Worm (Caenorhabditis elegans): ENCODE results near the gene C02B8.7.

DNA sequence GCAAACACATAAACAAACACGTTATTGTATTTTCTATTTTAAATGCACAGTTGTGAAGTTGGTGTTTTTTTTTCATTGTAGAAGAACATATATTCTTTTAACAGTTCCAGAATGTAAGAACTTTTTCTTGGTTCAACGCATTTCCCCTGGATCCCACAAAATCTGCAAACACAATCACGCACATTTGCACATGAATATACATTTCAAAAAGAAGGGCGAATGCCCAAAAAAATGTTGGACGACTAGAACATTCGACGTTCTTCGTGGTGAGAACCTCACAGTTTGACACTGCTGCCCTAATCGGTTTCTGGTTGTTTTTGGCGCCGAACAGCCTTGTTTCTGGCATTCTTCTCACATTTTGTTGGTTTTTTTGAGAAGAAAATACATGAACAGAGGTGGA, 28.1 kb downstream of the C02B8.7 start:
- TF ChIP-seq tbx-11 (GFP tag; IDR thresholded peaks at IDR 0.05): no peak
- no peak for TF ChIP-seq ama-1 (optimal IDR thresholded peaks at IDR 0.05)
- no peak for TF ChIP-seq scrt-1 (GFP tag; IDR thresholded peaks at IDR 0.05)
- TF ChIP-seq F13C5.2 (tag; optimal IDR thresholded peaks at IDR 0.05): no peak
- TF ChIP-seq tra-4 (tag; optimal IDR thresholded peaks at IDR 0.05): no peak
- no peak for TF ChIP-seq ceh-36 (tag; optimal IDR thresholded peaks at IDR 0.05)
- TF ChIP-seq ceh-13 (GFP tag; optimal IDR thresholded peaks at IDR 0.05): no peak
- no peak for TF ChIP-seq sea-1 (GFP tag; conservative IDR thresholded peaks at IDR 0.05)
- no peak for TF ChIP-seq B0310.2 (tag; optimal IDR thresholded peaks at IDR 0.05)
- TF ChIP-seq flt-1 (GFP tag; IDR thresholded peaks at IDR 0.05): no peak
- TF ChIP-seq pes-1 (GFP tag; IDR thresholded peaks at IDR 0.05): no peak

All from whole organism, early embryonic.